Worm (Caenorhabditis elegans) whole organism, L4/young adult: ENCODE results near the gene R11H6.2.

Experiments used
- W03F9.2 ChIP-seq: fragments of 150-350 bp; optimal IDR thresholded peaks from 2 replicates; lab custom pipeline; 2014; ENCODE audit warnings: missing biosample characterization, missing genetic modification characterization
- dao-5 ChIP-seq: sonication (generic microtip); optimal IDR thresholded peaks from 2 replicates; lab custom pipeline; 2016; ENCODE audit warnings: missing genotype, missing genetic modification characterization, moderate library complexity, missing compliant biosample characterization
- him-1 ChIP-seq: sonication (generic microtip); optimal IDR thresholded peaks from 2 replicates; lab custom pipeline; 2016; ENCODE audit warnings: missing genotype, missing genetic modification reagents, missing genetic modification characterization, missing compliant biosample characterization

Gene R11H6.2

ce11 chrV:14597681-14598184 is at the start of gene R11H6.2:
Gene R11H6.2 (plus strand): TSS chrV:14598006.
- TF ChIP-seq W03F9.2 (tag; lab: Kevin White, UChicago), result no peak
- TF ChIP-seq dao-5 (tag; lab: Kevin White, UChicago), result no peak
- no peak for TF ChIP-seq him-1 (tag; lab: Kevin White, UChicago)

ce11 chrV:14548510-14548909 is 49.3 kb upstream of the R11H6.2 start:
- no peak for TF ChIP-seq him-1 (tag; lab: Kevin White, UChicago)

- TF ChIP-seq him-1 (tag; lab: Kevin White, UChicago) (no peak), W03F9.2 (tag; lab: Kevin White, UChicago) (no peak), dao-5 (tag; lab: Kevin White, UChicago) (no peak)
Observed at ce11 chrV:14556187-14556586, 41.6 kb upstream of the R11H6.2 start, which contains the start of gene srg-47. Gene srg-47 (minus strand): TSS chrV:14556287.

ce11 chrV:14558757-14559156 is 39.0 kb upstream of the R11H6.2 start, which contains the start of gene C53A5.9:
Gene C53A5.9 (minus strand): TSS chrV:14558857.
- no peak for TF ChIP-seq W03F9.2 (tag; lab: Kevin White, UChicago)
- TF ChIP-seq dao-5 (tag; lab: Kevin White, UChicago), result no peak
- no peak for TF ChIP-seq him-1 (tag; lab: Kevin White, UChicago)

- no peak for TF ChIP-seq dao-5 (tag; lab: Kevin White, UChicago)
- TF ChIP-seq W03F9.2 (tag; lab: Kevin White, UChicago), result no peak
- no peak for TF ChIP-seq him-1 (tag; lab: Kevin White, UChicago)
Observed at ce11 chrV:14559312-14559711, 38.5 kb upstream of the R11H6.2 start, which contains the start of gene srt-32. Gene srt-32 (plus strand): TSS chrV:14559612.

- TF ChIP-seq dao-5 (tag; lab: Kevin White, UChicago) (no peak), him-1 (tag; lab: Kevin White, UChicago) (no peak), W03F9.2 (tag; lab: Kevin White, UChicago) (no peak)
Observed at ce11 chrV:14562589-14562988, 35.2 kb upstream of the R11H6.2 start, which contains the start of gene C53A5.11. Gene C53A5.11 (plus strand): TSS chrV:14562889.

- TF ChIP-seq W03F9.2 (tag; lab: Kevin White, UChicago) (no peak), him-1 (tag; lab: Kevin White, UChicago) (no peak), dao-5 (tag; lab: Kevin White, UChicago) (no peak)
Observed at ce11 chrV:14576745-14577373, 20.9 kb upstream of the R11H6.2 start.

ce11 chrV:14579619-14580018 is 18.2 kb upstream of the R11H6.2 start, which contains the start of gene gar-3:
Gene gar-3 (minus strand): TSS chrV:14579719.
- no peak for TF ChIP-seq him-1 (tag; lab: Kevin White, UChicago)
- TF ChIP-seq W03F9.2 (tag; lab: Kevin White, UChicago), result no peak
- TF ChIP-seq dao-5 (tag; lab: Kevin White, UChicago), result no peak

ce11 chrV:14585351-14585750 is 12.5 kb upstream of the R11H6.2 start, which contains the start of gene Y40H4A.2:
Gene Y40H4A.2 (minus strand): TSS chrV:14585451.
- TF ChIP-seq W03F9.2 (tag; lab: Kevin White, UChicago) (no peak), dao-5 (tag; lab: Kevin White, UChicago) (no peak), him-1 (tag; lab: Kevin White, UChicago) (no peak)

- no peak for TF ChIP-seq him-1 (tag; lab: Kevin White, UChicago)
- no peak for TF ChIP-seq W03F9.2 (tag; lab: Kevin White, UChicago)
- TF ChIP-seq dao-5 (tag; lab: Kevin White, UChicago), result no peak
Observed at ce11 chrV:14594103-14594502, 3.7 kb upstream of the R11H6.2 start.

ce11 chrV:14594943-14595342 is 2.9 kb upstream of the R11H6.2 start:
- TF ChIP-seq W03F9.2 (tag; lab: Kevin White, UChicago), result no peak
- TF ChIP-seq him-1 (tag; lab: Kevin White, UChicago), result no peak
- TF ChIP-seq dao-5 (tag; lab: Kevin White, UChicago), result no peak

- TF ChIP-seq dao-5 (tag; lab: Kevin White, UChicago), result no peak
- TF ChIP-seq W03F9.2 (tag; lab: Kevin White, UChicago), result no peak
- no peak for TF ChIP-seq him-1 (tag; lab: Kevin White, UChicago)
Observed at ce11 chrV:14595984-14596383, 1.8 kb upstream of the R11H6.2 start.

ce11 chrV:14597005-14597680 is 663 bp upstream of the R11H6.2 start, which contains the start of gene pes-9:
Gene pes-9 (minus strand): TSS chrV:14597034.
- TF ChIP-seq dao-5 (tag; lab: Kevin White, UChicago) (no peak), him-1 (tag; lab: Kevin White, UChicago) (no peak), W03F9.2 (tag; lab: Kevin White, UChicago) (no peak)
